Fruit fly (Drosophila melanogaster): ENCODE measurements around the gene CG3061.

DNA sequence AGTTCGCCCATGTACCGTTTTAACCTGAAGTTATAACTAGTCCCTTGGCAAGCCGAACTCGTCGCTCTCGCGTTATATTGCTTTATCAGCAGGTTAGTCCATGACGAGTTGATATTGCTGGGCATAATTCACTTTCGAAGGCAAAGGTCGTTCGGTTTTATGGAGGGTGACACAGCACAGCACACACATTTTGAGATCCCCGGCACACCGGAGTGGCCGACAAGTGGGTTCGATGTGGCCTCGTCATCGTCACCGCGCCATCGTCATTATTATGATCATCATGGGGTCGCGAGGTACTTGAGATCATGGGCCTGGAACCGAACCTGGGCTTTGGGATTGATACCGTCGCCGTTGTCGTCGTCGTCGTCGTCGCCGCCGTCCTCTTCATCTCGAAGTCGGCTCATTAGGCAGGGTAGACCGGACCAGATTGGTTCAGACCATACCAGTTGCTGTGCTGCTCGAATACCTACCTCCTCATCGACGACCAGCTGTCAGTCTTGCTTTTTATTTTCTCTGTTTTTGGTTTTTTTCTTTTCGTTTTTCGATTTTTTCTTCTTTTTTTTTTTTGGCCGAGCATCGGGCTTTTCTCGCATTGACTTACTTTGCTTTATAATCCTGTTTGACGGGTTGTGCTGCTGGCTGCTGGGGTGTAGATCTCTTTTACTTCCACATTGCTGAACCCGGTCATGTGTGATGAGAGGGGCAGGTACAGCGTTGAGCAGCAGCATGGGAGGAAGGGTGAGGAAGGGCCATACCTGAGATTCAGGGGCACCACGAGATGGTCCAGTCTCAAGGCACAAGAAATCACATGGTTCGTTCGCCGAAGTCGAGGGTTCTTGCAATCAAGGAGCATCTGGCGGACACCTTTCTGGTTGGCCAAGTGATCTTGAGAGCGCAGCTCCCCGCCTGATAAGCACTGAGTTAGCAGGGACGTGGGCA, 29.1 kb downstream of the CG3061 start:
- no peak for TF ChIP-seq CG8478 (optimal IDR thresholded peaks at IDR 0.05)
- TF ChIP-seq CTCF (optimal IDR thresholded peaks at IDR 0.05) = no peak

All from S2 (cell line).